Fruit fly (Drosophila melanogaster): ENCODE results near the gene tst.

dm6 chr3R:23733771-23734170 lies 38.9 kb downstream of the tst start:
- TF ChIP-seq usp (GFP tag; optimal IDR thresholded peaks at IDR 0.05) (no peak), CG8478 (optimal IDR thresholded peaks at IDR 0.05) (no peak), pan (optimal IDR thresholded peaks at IDR 0.05) (no peak), Dll (optimal IDR thresholded peaks at IDR 0.05) (no peak), EcR (GFP tag; optimal IDR thresholded peaks at IDR 0.05) (no peak)
